Worm (Caenorhabditis elegans) whole organism, L2 larva: ENCODE results near the gene pgp-5.

Experiments used
- F13H6.1 ChIP-seq: sonication (generic microtip); optimal IDR thresholded peaks from 2 replicates; lab custom pipeline; 2016; ENCODE audit warnings: missing genetic modification characterization, missing compliant biosample characterization
- Y55F3AM.14 ChIP-seq: fragments of 200-800 bp; sonication (Bioruptor generic); optimal IDR thresholded peaks from 2 replicates; lab custom pipeline; 2018; ENCODE audit warnings: mild to moderate bottlenecking, missing genetic modification characterization, missing compliant biosample characterization
- ama-1 ChIP-seq: fragments of 150-350 bp; optimal IDR thresholded peaks from 2 replicates; lab custom pipeline; 2018; ENCODE audit warnings: inconsistent platforms
- blmp-1 ChIP-seq: sonication (generic microtip); optimal IDR thresholded peaks from 2 replicates; lab custom pipeline; 2017; ENCODE audit warnings: missing genetic modification characterization, mild to moderate bottlenecking, missing compliant biosample characterization, antibody characterized with exemption, moderate library complexity; ENCODE audit not compliant: insufficient read depth
- egl-27 ChIP-seq: sonication (generic microtip); optimal IDR thresholded peaks from 3 replicates; lab custom pipeline; 2017; ENCODE audit warnings: missing biosample characterization, missing genetic modification reagents, missing genetic modification characterization
- fos-1 ChIP-seq: fragments of 150-350 bp; optimal IDR thresholded peaks from 2 replicates; lab custom pipeline; 2014; ENCODE audit warnings: missing biosample characterization, missing genetic modification characterization
- lin-11 ChIP-seq: fragments of 150-350 bp; sonication (generic microtip); optimal IDR thresholded peaks from 2 replicates; lab custom pipeline; 2014; ENCODE audit warnings: missing biosample characterization, missing genetic modification characterization, inconsistent platforms, mixed read lengths
- lin-13 ChIP-seq: fragments of 150-350 bp; optimal IDR thresholded peaks from 2 replicates; lab custom pipeline; 2014; ENCODE audit warnings: missing biosample characterization, missing genetic modification reagents, missing genetic modification characterization
- lin-39 ChIP-seq: fragments of 150-350 bp; optimal IDR thresholded peaks from 2 replicates; lab custom pipeline; 2014; ENCODE audit warnings: missing biosample characterization, missing genetic modification reagents, missing genetic modification characterization
- lsy-2 ChIP-seq, 2 experiments: fragments of 150-350 bp in 1 of 2; sonication (generic microtip) in 1 of 2; optimal IDR thresholded peaks; 2 replicates each; lab custom pipeline; 2014 to 2017; ENCODE audit warnings: missing biosample characterization in 2 of 2, missing genetic modification characterization in 2 of 2
- mab-5 ChIP-seq: fragments of 150-350 bp; optimal IDR thresholded peaks from 2 replicates; lab custom pipeline; 2014; ENCODE audit warnings: missing biosample characterization, missing genetic modification characterization
- mdl-1 ChIP-seq, 2 experiments: fragments of 150-350 bp in 1 of 2; sonication (generic microtip) in 1 of 2; optimal IDR thresholded peaks; 2 replicates each; lab custom pipeline; 2017; ENCODE audit warnings: missing biosample characterization in 2 of 2, missing genetic modification characterization in 2 of 2
- nhr-12 ChIP-seq: fragments of 150-350 bp; optimal IDR thresholded peaks from 2 replicates; lab custom pipeline; 2014; ENCODE audit warnings: missing biosample characterization, missing genetic modification characterization
- nhr-129 ChIP-seq: fragments of 150-350 bp; optimal IDR thresholded peaks from 2 replicates; lab custom pipeline; 2014; ENCODE audit warnings: missing biosample characterization, missing genetic modification characterization
- nhr-21 ChIP-seq: fragments of 150-350 bp; optimal IDR thresholded peaks from 2 replicates; lab custom pipeline; 2014; ENCODE audit warnings: missing biosample characterization, missing genetic modification characterization
- nhr-237 ChIP-seq: fragments of 150-350 bp; optimal IDR thresholded peaks from 2 replicates; lab custom pipeline; 2014; ENCODE audit warnings: missing biosample characterization, missing genetic modification characterization
- ztf-4 ChIP-seq: fragments of 150-350 bp; optimal IDR thresholded peaks from 2 replicates; lab custom pipeline; 2014; ENCODE audit warnings: missing biosample characterization, missing genetic modification characterization

The pgp-5 gene

ce11 chrX:10821160-10821559, 37.9 kb downstream of the pgp-5 start (continued):
- no peak for TF ChIP-seq lsy-2 (tag; optimal IDR thresholded peaks at IDR 0.05; lab: Kevin White, UChicago)
- TF ChIP-seq, all 48 proteins: peak for 8

ce11 chrX:10820511-10820910, 38.6 kb downstream of the pgp-5 start, which contains the start of gene F31B12.3:
Gene F31B12.3 (minus strand): TSS chrX:10820611.
- TF ChIP-seq ama-1 (lab: Kevin White, UChicago) (no peak), mdl-1 (tag; optimal IDR thresholded peaks at IDR 0.05; lab: Kevin White, UChicago) (no peak), lin-39 (tag; lab: Kevin White, UChicago) (no peak), fos-1 (tag; lab: Kevin White, UChicago) (no peak), blmp-1 (no peak), nhr-21 (tag; lab: Kevin White, UChicago) (no peak), Y55F3AM.14 (GFP tag; lab: Kevin White, UChicago) (no peak), nhr-129 (tag; lab: Kevin White, UChicago) (no peak), nhr-237 (no peak), F13H6.1 (tag; lab: Kevin White, UChicago) (no peak), mab-5 (tag; lab: Kevin White, UChicago) (no peak), lin-11 (tag; lab: Kevin White, UChicago) (no peak), lin-13 (no peak), nhr-12 (no peak), ztf-4 (tag; lab: Kevin White, UChicago) (no peak)

- no peak for TF ChIP-seq lin-39 (tag; lab: Kevin White, UChicago)
- TF ChIP-seq egl-27 (tag; lab: Kevin White, UChicago) = no peak
- TF ChIP-seq nhr-129 (tag; lab: Kevin White, UChicago) = no peak
- TF ChIP-seq Y55F3AM.14 (GFP tag; lab: Kevin White, UChicago) = no peak
- no peak for TF ChIP-seq mdl-1 (tag; optimal IDR thresholded peaks at IDR 0.05; lab: Kevin White, UChicago)
These were observed 54.7 kb downstream of the pgp-5 start, which contains the start of gene F31B12.4 for ce11 chrX:10804441-10804840. Gene F31B12.4 (plus strand): TSS chrX:10804741.
